Fruit fly (Drosophila melanogaster) whole organism, adult: ENCODE results near the gene ctrip.

Experiments
- CG11617 ChIP-seq: fragments of 200-800 bp; sonication (Bioruptor generic); optimal IDR thresholded peaks from 2 replicates; lab custom pipeline; 2017; ENCODE audit warnings: mild to moderate bottlenecking, missing biosample characterization, missing genetic modification reagents, missing genetic modification characterization
- CG12768 ChIP-seq: fragments of 200-800 bp; sonication (Bioruptor generic); optimal IDR thresholded peaks from 2 replicates; lab custom pipeline; 2017; ENCODE audit warnings: missing biosample characterization, missing genetic modification characterization, mild to moderate bottlenecking, moderate library complexity, missing genetic modification reagents
- CG1620 ChIP-seq: fragments of 200-800 bp; sonication (Bioruptor generic); optimal IDR thresholded peaks from 2 replicates; lab custom pipeline; 2016; ENCODE audit warnings: missing biosample characterization, missing genetic modification characterization
- CG5204 ChIP-seq: fragments of 200-800 bp; sonication (Bioruptor generic); optimal IDR thresholded peaks from 2 replicates; lab custom pipeline; 2016; ENCODE audit warnings: missing biosample characterization, missing genetic modification characterization
- Crg-1 ChIP-seq: fragments of 200-800 bp; sonication (Bioruptor generic); optimal IDR thresholded peaks from 2 replicates; lab custom pipeline; 2016; ENCODE audit warnings: missing biosample characterization, missing genetic modification characterization
- Hr96 ChIP-seq: fragments of 200-800 bp; sonication (Bioruptor generic); optimal IDR thresholded peaks from 2 replicates; lab custom pipeline; 2016; ENCODE audit warnings: missing biosample characterization, missing genetic modification characterization
- cic ChIP-seq: fragments of 200-800 bp; sonication (Bioruptor generic); optimal IDR thresholded peaks from 2 replicates; lab custom pipeline; 2017; ENCODE audit warnings: missing biosample characterization, mild to moderate bottlenecking, missing genetic modification characterization, moderate library complexity
- cnc ChIP-seq, 2 experiments: fragments of >200 bp; optimal IDR thresholded peaks; 2 replicates each; lab custom pipeline; 2017
- kay ChIP-seq: fragments of 200-800 bp; sonication (Bioruptor generic); peaks from one replicate; lab custom pipeline; 2016; ENCODE audit warnings: missing biosample characterization, missing genetic modification characterization, borderline replicate concordance
- ovo ChIP-seq: fragments of 200-800 bp; sonication (Bioruptor generic); optimal IDR thresholded peaks from 2 replicates; lab custom pipeline; 2016; ENCODE audit warnings: missing biosample characterization, missing genetic modification characterization
- pad ChIP-seq: fragments of 200-800 bp; sonication (Bioruptor generic); optimal IDR thresholded peaks from 3 replicates; lab custom pipeline; 2017; ENCODE audit warnings: missing biosample characterization, missing genetic modification characterization, mild to moderate bottlenecking, moderate library complexity, missing genetic modification reagents
- tj ChIP-seq: fragments of 200-800 bp; sonication (Bioruptor generic); optimal IDR thresholded peaks from 3 replicates; lab custom pipeline; 2017; ENCODE audit warnings: missing biosample characterization, mild to moderate bottlenecking, missing genetic modification characterization, moderate library complexity

DNA sequence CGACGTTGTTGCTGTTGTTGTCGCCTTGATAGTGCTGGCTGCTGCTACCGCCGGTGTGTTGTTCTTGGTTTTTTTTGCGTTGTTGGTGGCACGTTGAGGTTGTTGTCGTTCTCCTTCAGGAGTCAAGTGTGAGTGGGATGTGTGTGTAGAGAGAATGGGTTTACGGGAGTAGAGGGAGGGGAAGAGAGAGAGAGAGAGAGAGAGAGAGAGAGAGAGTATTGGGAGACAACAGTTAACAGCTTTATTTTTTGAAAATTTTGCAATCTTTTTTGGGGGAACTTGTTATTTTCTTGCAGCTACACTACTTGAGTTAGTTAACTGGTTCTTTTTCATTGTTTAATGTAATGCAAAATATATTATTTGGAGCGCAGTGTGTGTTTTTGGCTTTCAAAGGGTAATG is 14.3 kb downstream of the ctrip start:
- no peak for TF ChIP-seq ovo (GFP tag; lab: Kevin White, UChicago)
- TF ChIP-seq cnc (optimal IDR thresholded peaks at IDR 0.05; lab: Kevin White, UChicago), result no peak
- TF ChIP-seq CG5204 (GFP tag; lab: Kevin White, UChicago), result no peak
- TF ChIP-seq pad (GFP tag; lab: Kevin White, UChicago), result no peak
- TF ChIP-seq cic (GFP tag; lab: Kevin White, UChicago), result no peak
- TF ChIP-seq Crg-1, result no peak
- TF ChIP-seq CG12768 (GFP tag; lab: Kevin White, UChicago), result no peak
- no peak for TF ChIP-seq CG1620 (GFP tag; lab: Kevin White, UChicago)
- TF ChIP-seq Hr96 (GFP tag; lab: Kevin White, UChicago), result no peak
- TF ChIP-seq tj (GFP tag; lab: Kevin White, UChicago), result no peak
- TF ChIP-seq kay, result no peak
- TF ChIP-seq CG11617 (GFP tag; lab: Kevin White, UChicago), result no peak
